Fruit fly (Drosophila melanogaster) whole organism: Measurements from ENCODE around the gene fz4.

ENCODE experiments used
- CG8478 ChIP-seq: fragments of >200 bp; optimal IDR thresholded peaks from 2 replicates; lab custom pipeline; 2018; ENCODE audit warnings: inconsistent platforms
- Dll ChIP-seq: fragments of >200 bp; optimal IDR thresholded peaks from 2 replicates; lab custom pipeline; 2017
- EcR ChIP-seq, 2 experiments: fragments of >200 bp; optimal IDR thresholded peaks; 2 replicates each; lab custom pipeline; 2017; ENCODE audit warnings: missing biosample characterization in 2 of 2, missing genetic modification characterization in 2 of 2, missing genetic modification reagents in 2 of 2
- pan ChIP-seq: fragments of >200 bp; optimal IDR thresholded peaks from 2 replicates; lab custom pipeline; 2017
- psq ChIP-seq: fragments of >200 bp; optimal IDR thresholded peaks from 2 replicates; lab custom pipeline; 2017
- usp ChIP-seq: fragments of >200 bp; optimal IDR thresholded peaks from 2 replicates; lab custom pipeline; 2017; ENCODE audit warnings: missing biosample characterization, missing genetic modification characterization, mixed read lengths

The fz4 gene

dm6 chrX:7109793-7110606 lies at the start of gene fz4:
fz4 (minus strand) TSS chrX:7110321.
- TF ChIP-seq CG8478 (lab: Kevin White, UChicago) (no peak), psq (no peak), usp (GFP tag; lab: Kevin White, UChicago) (no peak), pan (lab: Kevin White, UChicago) (no peak), EcR (GFP tag; optimal IDR thresholded peaks at IDR 0.05; lab: Kevin White, UChicago) (no peak), Dll (lab: Kevin White, UChicago) (no peak)

dm6 chrX:7159236-7159838 lies 49.2 kb upstream of the fz4 start:
- TF ChIP-seq usp (GFP tag; lab: Kevin White, UChicago) = no peak
- no peak for TF ChIP-seq pan (lab: Kevin White, UChicago)
- no peak for TF ChIP-seq CG8478 (lab: Kevin White, UChicago)
- TF ChIP-seq EcR (GFP tag; optimal IDR thresholded peaks at IDR 0.05; lab: Kevin White, UChicago) = no peak
- TF ChIP-seq psq = no peak
- no peak for TF ChIP-seq Dll (lab: Kevin White, UChicago)

dm6 chrX:7152851-7153250 lies 42.7 kb upstream of the fz4 start:
- TF ChIP-seq psq = no peak
- TF ChIP-seq usp (GFP tag; lab: Kevin White, UChicago) = no peak
- TF ChIP-seq EcR (GFP tag; optimal IDR thresholded peaks at IDR 0.05; lab: Kevin White, UChicago) = no peak
- no peak for TF ChIP-seq pan (lab: Kevin White, UChicago)

- TF ChIP-seq usp (GFP tag; lab: Kevin White, UChicago) (no peak), CG8478 (lab: Kevin White, UChicago) (no peak), pan (lab: Kevin White, UChicago) (no peak), Dll (lab: Kevin White, UChicago) (no peak), psq (no peak), EcR (GFP tag; optimal IDR thresholded peaks at IDR 0.05; lab: Kevin White, UChicago) (no peak)
Measured at dm6 chrX:7151290-7152038, 41.3 kb upstream of the fz4 start.

dm6 chrX:7141753-7142152 lies 31.6 kb upstream of the fz4 start:
- TF ChIP-seq Dll (lab: Kevin White, UChicago) (no peak), EcR (GFP tag; optimal IDR thresholded peaks at IDR 0.05; lab: Kevin White, UChicago) (no peak), psq (no peak), CG8478 (lab: Kevin White, UChicago) (no peak), pan (lab: Kevin White, UChicago) (no peak), usp (GFP tag; lab: Kevin White, UChicago) (no peak)

dm6 chrX:7139952-7140351 lies 29.8 kb upstream of the fz4 start:
- no peak for TF ChIP-seq psq
- TF ChIP-seq CG8478 (lab: Kevin White, UChicago) = no peak
- no peak for TF ChIP-seq pan (lab: Kevin White, UChicago)
- TF ChIP-seq EcR (GFP tag; optimal IDR thresholded peaks at IDR 0.05; lab: Kevin White, UChicago) = no peak
- TF ChIP-seq usp (GFP tag; lab: Kevin White, UChicago) = no peak
- TF ChIP-seq Dll (lab: Kevin White, UChicago) = no peak

dm6 chrX:7137423-7137822 lies 27.3 kb upstream of the fz4 start, which contains the start of gene Cph:
Cph (plus strand) TSS chrX:7137723.
- TF ChIP-seq EcR (GFP tag; optimal IDR thresholded peaks at IDR 0.05; lab: Kevin White, UChicago) (no peak), psq (no peak), CG8478 (lab: Kevin White, UChicago) (no peak), Dll (lab: Kevin White, UChicago) (no peak), usp (GFP tag; lab: Kevin White, UChicago) (no peak), pan (lab: Kevin White, UChicago) (no peak)

dm6 chrX:7124474-7124873 lies 14.4 kb upstream of the fz4 start:
- TF ChIP-seq CG8478 (lab: Kevin White, UChicago) (no peak), psq (no peak), Dll (lab: Kevin White, UChicago) (no peak), usp (GFP tag; lab: Kevin White, UChicago) (no peak), pan (lab: Kevin White, UChicago) (no peak), EcR (GFP tag; optimal IDR thresholded peaks at IDR 0.05; lab: Kevin White, UChicago) (no peak)

dm6 chrX:7122002-7122401 lies 11.9 kb upstream of the fz4 start:
- TF ChIP-seq psq (no peak), usp (GFP tag; lab: Kevin White, UChicago) (no peak), Dll (lab: Kevin White, UChicago) (no peak), EcR (GFP tag; optimal IDR thresholded peaks at IDR 0.05; lab: Kevin White, UChicago) (no peak), CG8478 (lab: Kevin White, UChicago) (no peak), pan (lab: Kevin White, UChicago) (no peak)

- TF ChIP-seq usp (GFP tag; lab: Kevin White, UChicago) = no peak
- TF ChIP-seq CG8478 (lab: Kevin White, UChicago) = no peak
- TF ChIP-seq Dll (lab: Kevin White, UChicago) = no peak
- TF ChIP-seq pan (lab: Kevin White, UChicago) = no peak
- no peak for TF ChIP-seq EcR (GFP tag; optimal IDR thresholded peaks at IDR 0.05; lab: Kevin White, UChicago)
- no peak for TF ChIP-seq psq
Measured at dm6 chrX:7120168-7120567, 10.0 kb upstream of the fz4 start.

- no peak for TF ChIP-seq Dll (lab: Kevin White, UChicago)
- no peak for TF ChIP-seq psq
- no peak for TF ChIP-seq CG8478 (lab: Kevin White, UChicago)
- no peak for TF ChIP-seq pan (lab: Kevin White, UChicago)
- TF ChIP-seq usp (GFP tag; lab: Kevin White, UChicago) = no peak
- no peak for TF ChIP-seq EcR (GFP tag; optimal IDR thresholded peaks at IDR 0.05; lab: Kevin White, UChicago)
Measured at dm6 chrX:7117729-7118128, 7.6 kb upstream of the fz4 start.
